Fruit fly (Drosophila melanogaster): ENCODE data around the gene CG13053.
A peak's percentile ranks its signal among the peaks of the same experiment; 100 is the strongest.

The CG13053 gene

dm6 chr3L:16295447-16295846 is 35.9 kb upstream of the CG13053 start, which contains the start of gene CG4962:
Gene CG4962, minus strand, starts transcription at chr3L:16295547.
- TF ChIP-seq D1 (tag; optimal IDR thresholded peaks at IDR 0.05) = no peak
- no peak for TF ChIP-seq CG14655 (GFP tag; optimal IDR thresholded peaks at IDR 0.05)
- no peak for TF ChIP-seq CG13204 (GFP tag; optimal IDR thresholded peaks at IDR 0.05)
- TF ChIP-seq fd96Ca (GFP tag; IDR thresholded peaks at IDR 0.05) = no peak
- no peak for TF ChIP-seq CG15710 (tag; optimal IDR thresholded peaks at IDR 0.05)

dm6 chr3L:16291678-16292077 is 32.2 kb upstream of the CG13053 start:
- TF ChIP-seq fd96Ca (GFP tag; IDR thresholded peaks at IDR 0.05) = peak; percentile 19; the same call in 1 of the 3 replicates
- TF ChIP-seq Ets98B (GFP tag; IDR thresholded peaks at IDR 0.05) = peak; percentile 48
- peak; percentile 13; the same call in 1 of the 3 replicates for TF ChIP-seq CG4496 (GFP tag; IDR thresholded peaks at IDR 0.05)
- no peak for TF ChIP-seq CG15710 (tag; optimal IDR thresholded peaks at IDR 0.05)

- no peak for TF ChIP-seq CG4496 (GFP tag; IDR thresholded peaks at IDR 0.05)
Measured at dm6 chr3L:16290850-16291249, 31.3 kb upstream of the CG13053 start, which contains the start of gene CG13045. Gene CG13045, minus strand, starts transcription at chr3L:16290950.

dm6 chr3L:16289067-16289466 is 29.5 kb upstream of the CG13053 start:
- no peak for TF ChIP-seq EcR (GFP tag; optimal IDR thresholded peaks at IDR 0.05)
- TF ChIP-seq CG10348 (GFP tag; IDR thresholded peaks at IDR 0.05) = no peak
- no peak for TF ChIP-seq CG12605 (GFP tag; IDR thresholded peaks at IDR 0.05)
- TF ChIP-seq CG34367 (tag; optimal IDR thresholded peaks at IDR 0.05) = peak; percentile 3
- no peak for TF ChIP-seq Pif1B (GFP tag; optimal IDR thresholded peaks at IDR 0.05)
- no peak for TF ChIP-seq Ets98B (GFP tag; IDR thresholded peaks at IDR 0.05)
- TF ChIP-seq CG8301 (tag; optimal IDR thresholded peaks at IDR 0.05) = no peak
- TF ChIP-seq CG13204 (GFP tag; optimal IDR thresholded peaks at IDR 0.05) = no peak
- no peak for TF ChIP-seq CG4496 (GFP tag; IDR thresholded peaks at IDR 0.05)
- TF ChIP-seq gl (tag; optimal IDR thresholded peaks at IDR 0.05) = no peak
- TF ChIP-seq CG8159 (tag; optimal IDR thresholded peaks at IDR 0.05) = peak; percentile 10
- TF ChIP-seq Snoo (tag; optimal IDR thresholded peaks at IDR 0.05) = no peak
- no peak for TF ChIP-seq fd96Ca (GFP tag; IDR thresholded peaks at IDR 0.05)
- peak; percentile 22 for TF ChIP-seq CG17806 (tag; optimal IDR thresholded peaks at IDR 0.05)
- no peak for TF ChIP-seq CG32121 (GFP tag; IDR thresholded peaks at IDR 0.05)
- TF ChIP-seq Pif1A (GFP tag; optimal IDR thresholded peaks at IDR 0.05) = peak; percentile 25
- peak; percentile 32 for TF ChIP-seq CG9948 (tag; optimal IDR thresholded peaks at IDR 0.05)
- peak; percentile 5 for TF ChIP-seq CG15710 (tag; optimal IDR thresholded peaks at IDR 0.05)
- TF ChIP-seq D1 (tag; optimal IDR thresholded peaks at IDR 0.05) = no peak
- peak; percentile 52 for TF ChIP-seq CG14655 (GFP tag; optimal IDR thresholded peaks at IDR 0.05)
- no peak for TF ChIP-seq rn (GFP tag; IDR thresholded peaks at IDR 0.05)

- TF ChIP-seq Ets98B (GFP tag; IDR thresholded peaks at IDR 0.05) (no peak), CG9948 (tag; optimal IDR thresholded peaks at IDR 0.05) (no peak), fd96Ca (GFP tag; IDR thresholded peaks at IDR 0.05) (no peak), CG32121 (GFP tag; IDR thresholded peaks at IDR 0.05) (no peak)
Measured at dm6 chr3L:16288322-16288721, 28.8 kb upstream of the CG13053 start, which contains the start of gene CG13046. Gene CG13046, minus strand, starts transcription at chr3L:16288422.

dm6 chr3L:16286258-16286657 is 26.7 kb upstream of the CG13053 start:
- TF ChIP-seq CG9948 (tag; optimal IDR thresholded peaks at IDR 0.05) (peak; percentile 70), CG34367 (tag; optimal IDR thresholded peaks at IDR 0.05) (peak; percentile 67), Pif1A (GFP tag; optimal IDR thresholded peaks at IDR 0.05) (peak; percentile 65), CG13204 (GFP tag; optimal IDR thresholded peaks at IDR 0.05) (peak; percentile 33), CG32121 (GFP tag; IDR thresholded peaks at IDR 0.05) (no peak), EcR (GFP tag; optimal IDR thresholded peaks at IDR 0.05) (peak; percentile 87), fd96Ca (GFP tag; IDR thresholded peaks at IDR 0.05) (no peak), Snoo (tag; optimal IDR thresholded peaks at IDR 0.05) (peak; percentile 7), CG8301 (tag; optimal IDR thresholded peaks at IDR 0.05) (no peak), rn (GFP tag; IDR thresholded peaks at IDR 0.05) (no peak), Pif1B (GFP tag; optimal IDR thresholded peaks at IDR 0.05) (peak; percentile 56), CG8159 (tag; optimal IDR thresholded peaks at IDR 0.05) (peak; percentile 89), CG4496 (GFP tag; IDR thresholded peaks at IDR 0.05) (no peak), D1 (tag; optimal IDR thresholded peaks at IDR 0.05) (peak; percentile 62), CG17806 (tag; optimal IDR thresholded peaks at IDR 0.05) (peak; percentile 76), Ets98B (GFP tag; IDR thresholded peaks at IDR 0.05) (no peak), CG10348 (GFP tag; IDR thresholded peaks at IDR 0.05) (no peak), CG12605 (GFP tag; IDR thresholded peaks at IDR 0.05) (no peak), CG14655 (GFP tag; optimal IDR thresholded peaks at IDR 0.05) (peak; percentile 27), CG15710 (tag; optimal IDR thresholded peaks at IDR 0.05) (peak; percentile 86), gl (tag; optimal IDR thresholded peaks at IDR 0.05) (peak; percentile 53)

dm6 chr3L:16285346-16285911 is 25.9 kb upstream of the CG13053 start, which contains the start of gene CG13047:
Gene CG13047, minus strand, starts transcription at chr3L:16285396.
- TF ChIP-seq CG32121 (GFP tag; IDR thresholded peaks at IDR 0.05) = no peak
- TF ChIP-seq CG34367 (tag; optimal IDR thresholded peaks at IDR 0.05) = peak; percentile 1
- TF ChIP-seq CG12605 (GFP tag; IDR thresholded peaks at IDR 0.05) = no peak
- TF ChIP-seq CG4496 (GFP tag; IDR thresholded peaks at IDR 0.05) = 0 out of 3 replicates have a peak, but pooled peaks have one; percentile 17
- TF ChIP-seq fd96Ca (GFP tag; IDR thresholded peaks at IDR 0.05) = no peak
- TF ChIP-seq Ets98B (GFP tag; IDR thresholded peaks at IDR 0.05) = no peak
- peak; percentile 29 for TF ChIP-seq CG15710 (tag; optimal IDR thresholded peaks at IDR 0.05)
- no peak for TF ChIP-seq Pif1B (GFP tag; optimal IDR thresholded peaks at IDR 0.05)
- peak; percentile 33 for TF ChIP-seq CG17806 (tag; optimal IDR thresholded peaks at IDR 0.05)
- no peak for TF ChIP-seq CG13204 (GFP tag; optimal IDR thresholded peaks at IDR 0.05)
- TF ChIP-seq CG14655 (GFP tag; optimal IDR thresholded peaks at IDR 0.05) = peak; percentile 17
- TF ChIP-seq CG8159 (tag; optimal IDR thresholded peaks at IDR 0.05) = peak; percentile 55
- peak; percentile 52 for TF ChIP-seq CG9948 (tag; optimal IDR thresholded peaks at IDR 0.05)
- no peak for TF ChIP-seq rn (GFP tag; IDR thresholded peaks at IDR 0.05)
- no peak for TF ChIP-seq CG8301 (tag; optimal IDR thresholded peaks at IDR 0.05)
- TF ChIP-seq EcR (GFP tag; optimal IDR thresholded peaks at IDR 0.05) = no peak
